Fruit fly (Drosophila melanogaster) whole organism, pupa: ENCODE measurements around the gene CG4098.

ENCODE experiments used
- CG12605 ChIP-seq: fragments of 200-800 bp; sonication (Bioruptor generic); IDR thresholded peaks from 2 replicates; pipeline ENCODE4 v1.3.6; 2022; ENCODE audit warnings: missing biosample characterization, missing genetic modification characterization
- CG13204 ChIP-seq: fragments of 200-800 bp; sonication (Bioruptor generic); optimal IDR thresholded peaks from 2 replicates; lab custom pipeline; 2018; ENCODE audit warnings: missing biosample characterization, mild to moderate bottlenecking, missing genetic modification characterization, moderate library complexity
- CG14655 ChIP-seq: fragments of 200-800 bp; sonication (Bioruptor generic); optimal IDR thresholded peaks from 3 replicates; lab custom pipeline; 2017; ENCODE audit warnings: mild to moderate bottlenecking, missing biosample characterization, missing genetic modification reagents, missing genetic modification characterization
- CG15710 ChIP-seq: fragments of 200-800 bp; sonication (Bioruptor generic); optimal IDR thresholded peaks from 2 replicates; lab custom pipeline; 2018; ENCODE audit warnings: missing biosample characterization, mild to moderate bottlenecking, missing genetic modification characterization, moderate library complexity
- CG32121 ChIP-seq: fragments of 200-800 bp; sonication (Bioruptor generic); IDR thresholded peaks from 2 replicates; pipeline ENCODE4 v1.3.6; 2022; ENCODE audit warnings: missing biosample characterization, missing genetic modification characterization
- CG4496 ChIP-seq: fragments of 200-800 bp; sonication (Bioruptor generic); IDR thresholded peaks from 3 replicates; pipeline ENCODE4 v1.3.6; 2022; ENCODE audit warnings: missing biosample characterization, missing genetic modification characterization
- EcR ChIP-seq: fragments of 200-800 bp; sonication (Bioruptor generic); optimal IDR thresholded peaks from 3 replicates; lab custom pipeline; 2019; ENCODE audit warnings: missing biosample characterization, missing genetic modification characterization, mild to moderate bottlenecking, moderate library complexity, missing genetic modification reagents
- Ets98B ChIP-seq: fragments of 200-800 bp; sonication (Bioruptor generic); IDR thresholded peaks from 2 replicates; pipeline ENCODE4 v1.3.6; 2022; ENCODE audit warnings: missing biosample characterization, missing genetic modification characterization
- Pif1A ChIP-seq: fragments of 200-800 bp; sonication (Bioruptor generic); optimal IDR thresholded peaks from 3 replicates; lab custom pipeline; 2016; ENCODE audit warnings: missing biosample characterization, missing genetic modification characterization
- Snoo ChIP-seq: fragments of 200-800 bp; sonication (Bioruptor generic); optimal IDR thresholded peaks from 3 replicates; lab custom pipeline; 2017; ENCODE audit warnings: missing biosample characterization, mild to moderate bottlenecking, missing genetic modification characterization, inconsistent platforms
- gl ChIP-seq: fragments of 200-800 bp; sonication (Bioruptor generic); optimal IDR thresholded peaks from 2 replicates; lab custom pipeline; 2018; ENCODE audit warnings: missing biosample characterization, mild to moderate bottlenecking, missing genetic modification characterization

- TF ChIP-seq Ets98B (GFP tag; lab: Robert Waterston, UW), result peak; percentile 32; the same call in 1 of the 2 replicates
- no peak for TF ChIP-seq CG12605 (GFP tag; lab: Robert Waterston, UW)
- no peak for TF ChIP-seq EcR
- no peak for TF ChIP-seq gl
- peak; percentile 24 for TF ChIP-seq CG15710 (tag; lab: Kevin White, UChicago)
- no peak for TF ChIP-seq CG13204 (GFP tag; lab: Kevin White, UChicago)
- TF ChIP-seq Pif1A (GFP tag; lab: Kevin White, UChicago), result no peak
- TF ChIP-seq Snoo (tag; lab: Kevin White, UChicago), result peak; percentile 12
- no peak for TF ChIP-seq CG14655 (GFP tag; lab: Kevin White, UChicago)
- TF ChIP-seq CG32121 (GFP tag; lab: Robert Waterston, UW), result 0 out of 2 replicates have a peak, but pooled peaks have one; percentile 20
- TF ChIP-seq CG4496 (GFP tag; lab: Robert Waterston, UW), result no peak
These were observed 26.4 kb downstream of the CG4098 start, which contains the start of gene Rpn12 for dm6 chr3L:16582678-16583315.
